Fruit fly (Drosophila melanogaster) whole organism, embryonic: ENCODE measurements around the gene Spn75F.

Experiments used
- Ada2b ChIP-seq: fragments of 200-800 bp; sonication (Bioruptor generic); IDR thresholded peaks from 2 replicates; pipeline ENCODE4 v1.3.6; 2022; ENCODE audit warnings: missing biosample characterization, missing genetic modification characterization
- Aef1 ChIP-seq: fragments of 200-800 bp; sonication (Bioruptor generic); IDR thresholded peaks from 3 replicates; pipeline ENCODE4 v1.3.6; 2022; ENCODE audit warnings: missing biosample characterization, missing genetic modification characterization
- Awh ChIP-seq: fragments of 200-800 bp; sonication (Bioruptor generic); IDR thresholded peaks from 2 replicates; pipeline ENCODE4, ENCODE4 v1.3.6; 2022; ENCODE audit warnings: missing biosample characterization, missing genetic modification characterization
- BEAF-32 ChIP-seq: fragments of 200-800 bp; sonication (Bioruptor generic); optimal IDR thresholded peaks from 3 replicates; lab custom pipeline; 2017; ENCODE audit warnings: missing biosample characterization, missing genetic modification characterization, mild to moderate bottlenecking, moderate library complexity, missing genetic modification reagents
- CG14050 ChIP-seq: fragments of 200-800 bp; sonication (Bioruptor generic); IDR thresholded peaks from 3 replicates; pipeline ENCODE4 v1.3.6; 2022; ENCODE audit warnings: missing biosample characterization, missing genetic modification characterization
- CG15514 ChIP-seq: fragments of 200-800 bp; sonication (Bioruptor generic); optimal IDR thresholded peaks from 3 replicates; lab custom pipeline; 2017; ENCODE audit warnings: missing biosample characterization, missing genetic modification characterization, mild to moderate bottlenecking, moderate library complexity, missing genetic modification reagents
- CG17385 ChIP-seq: fragments of 200-800 bp; sonication (Bioruptor generic); optimal IDR thresholded peaks from 3 replicates; lab custom pipeline; 2018; ENCODE audit warnings: missing biosample characterization, mild to moderate bottlenecking, missing genetic modification characterization
- CG17568 ChIP-seq: fragments of 200-800 bp; sonication (Bioruptor generic); optimal IDR thresholded peaks from 2 replicates; lab custom pipeline; 2018; ENCODE audit warnings: missing biosample characterization, mild to moderate bottlenecking, missing genetic modification characterization, moderate library complexity
- CG18599 ChIP-seq: fragments of 200-800 bp; sonication (Bioruptor generic); optimal IDR thresholded peaks from 3 replicates; lab custom pipeline; 2017; ENCODE audit warnings: missing biosample characterization, missing genetic modification characterization, mild to moderate bottlenecking, moderate library complexity, missing genetic modification reagents
- CG2712 ChIP-seq: fragments of 200-800 bp; optimal IDR thresholded peaks from 3 replicates; lab custom pipeline; 2019; ENCODE audit warnings: missing biosample characterization, mild to moderate bottlenecking, missing genetic modification characterization, moderate library complexity
- CG33213 ChIP-seq: fragments of 200-800 bp; sonication (Bioruptor generic); optimal IDR thresholded peaks from 3 replicates; lab custom pipeline; 2016; ENCODE audit warnings: missing biosample characterization, missing genetic modification characterization
- CG3995 ChIP-seq: fragments of 200-800 bp; sonication (Bioruptor generic); optimal IDR thresholded peaks from 3 replicates; lab custom pipeline; 2016; ENCODE audit warnings: missing biosample characterization, missing genetic modification characterization
- CG4424 ChIP-seq: fragments of 200-800 bp; sonication (Bioruptor generic); optimal IDR thresholded peaks from 3 replicates; lab custom pipeline; 2016; ENCODE audit warnings: missing biosample characterization, missing genetic modification characterization
- CG4820 ChIP-seq: fragments of 200-800 bp; sonication (Bioruptor generic); optimal IDR thresholded peaks from 3 replicates; lab custom pipeline; 2016; ENCODE audit warnings: missing biosample characterization, missing genetic modification characterization
- CG6854 ChIP-seq: fragments of 200-800 bp; sonication (Bioruptor generic); optimal IDR thresholded peaks from 3 replicates; lab custom pipeline; 2017; ENCODE audit warnings: missing biosample characterization, mild to moderate bottlenecking, missing genetic modification characterization
- CG7839 ChIP-seq: fragments of 200-800 bp; sonication (Bioruptor generic); optimal IDR thresholded peaks from 3 replicates; lab custom pipeline; 2018; ENCODE audit warnings: missing biosample characterization, mild to moderate bottlenecking, missing genetic modification characterization, moderate library complexity
- CG9437 ChIP-seq: fragments of 200-800 bp; sonication (Bioruptor generic); optimal IDR thresholded peaks from 2 replicates; lab custom pipeline; 2018; ENCODE audit warnings: missing biosample characterization, mild to moderate bottlenecking, missing genetic modification characterization
- CG9817 ChIP-seq: fragments of 200-800 bp; sonication (Bioruptor generic); optimal IDR thresholded peaks from 2 replicates; lab custom pipeline; 2018; ENCODE audit warnings: missing biosample characterization, mild to moderate bottlenecking, missing genetic modification characterization, moderate library complexity
- CrebB ChIP-seq: fragments of 200-800 bp; sonication (Bioruptor generic); optimal IDR thresholded peaks from 3 replicates; lab custom pipeline; 2018; ENCODE audit warnings: missing biosample characterization, mild to moderate bottlenecking, missing genetic modification characterization
- E2f2 ChIP-seq: fragments of 200-800 bp; sonication (Bioruptor generic); IDR thresholded peaks from 2 replicates; pipeline ENCODE4 v1.3.6; 2022; ENCODE audit warnings: missing biosample characterization, missing genetic modification characterization
- Ets65A ChIP-seq: fragments of 200-800 bp; sonication (Bioruptor generic); peaks from one replicate; lab custom pipeline; 2016; ENCODE audit warnings: missing biosample characterization, missing genetic modification characterization
- Fer2 ChIP-seq: fragments of 200-800 bp; sonication (Bioruptor generic); optimal IDR thresholded peaks from 2 replicates; lab custom pipeline; 2018; ENCODE audit warnings: missing biosample characterization, mild to moderate bottlenecking, missing genetic modification characterization, moderate library complexity
- H2.0 ChIP-seq: fragments of 200-800 bp; sonication (Bioruptor generic); IDR thresholded peaks from 2 replicates; pipeline ENCODE4 v1.3.6; 2022; ENCODE audit warnings: missing biosample characterization, missing genetic modification characterization
- HmgZ ChIP-seq: fragments of 200-800 bp; sonication (Bioruptor generic); optimal IDR thresholded peaks from 2 replicates; lab custom pipeline; 2018; ENCODE audit warnings: missing biosample characterization, mild to moderate bottlenecking, missing genetic modification characterization
- Hr51 ChIP-seq, 2 experiments: fragments of 200-800 bp; sonication (Bioruptor generic); optimal IDR thresholded peaks; 2 replicates in 1 of 2; 3 replicates in 1 of 2; lab custom pipeline; 2016 to 2018; ENCODE audit warnings: missing biosample characterization in 2 of 2, missing genetic modification characterization in 2 of 2, mild to moderate bottlenecking in 1 of 2, moderate library complexity in 1 of 2
- NfI ChIP-seq: fragments of 200-800 bp; sonication (Bioruptor generic); optimal IDR thresholded peaks from 3 replicates; lab custom pipeline; 2018; ENCODE audit warnings: missing biosample characterization, mild to moderate bottlenecking, missing genetic modification characterization, moderate library complexity
- Optix ChIP-seq: fragments of 200-800 bp; sonication (Bioruptor generic); IDR thresholded peaks from 3 replicates; pipeline ENCODE4 v1.3.6; 2022; ENCODE audit warnings: missing biosample characterization, missing genetic modification characterization
- Poxn ChIP-seq: fragments of 200-800 bp; sonication (Bioruptor generic); IDR thresholded peaks from 2 replicates; pipeline ENCODE4 v1.3.6; 2022; ENCODE audit warnings: missing biosample characterization, missing genetic modification characterization
- Ssrp ChIP-seq: fragments of 200-800 bp; sonication (Bioruptor generic); optimal IDR thresholded peaks from 2 replicates; lab custom pipeline; 2018; ENCODE audit warnings: missing biosample characterization, mild to moderate bottlenecking, missing genetic modification characterization, moderate library complexity
- Xbp1 ChIP-seq: fragments of 200-800 bp; sonication (Bioruptor generic); optimal IDR thresholded peaks from 3 replicates; lab custom pipeline; 2016; ENCODE audit warnings: missing biosample characterization, mild to moderate bottlenecking, missing genetic modification characterization
- bcd ChIP-seq: fragments of 200-800 bp; sonication (Bioruptor generic); optimal IDR thresholded peaks from 2 replicates; lab custom pipeline; 2017; ENCODE audit warnings: missing biosample characterization, mild to moderate bottlenecking, missing genetic modification characterization
- cwo ChIP-seq: fragments of 200-800 bp; sonication (Bioruptor generic); optimal IDR thresholded peaks from 3 replicates; lab custom pipeline; 2017; ENCODE audit warnings: missing biosample characterization, missing genetic modification characterization, mild to moderate bottlenecking, moderate library complexity, missing genetic modification reagents
- eyg ChIP-seq: fragments of 200-800 bp; sonication (Bioruptor generic); optimal IDR thresholded peaks from 3 replicates; lab custom pipeline; 2016; ENCODE audit warnings: missing biosample characterization, missing genetic modification characterization
- fd3F ChIP-seq: fragments of 200-800 bp; sonication (Bioruptor generic); optimal IDR thresholded peaks from 2 replicates; lab custom pipeline; 2018; ENCODE audit warnings: missing biosample characterization, mild to moderate bottlenecking, missing genetic modification characterization, moderate library complexity
- fd96Cb ChIP-seq: fragments of 200-800 bp; sonication (Bioruptor generic); optimal IDR thresholded peaks from 2 replicates; lab custom pipeline; 2018; ENCODE audit warnings: missing biosample characterization, mild to moderate bottlenecking, missing genetic modification characterization, moderate library complexity
- gcm2 ChIP-seq: fragments of 200-800 bp; sonication (Bioruptor generic); optimal IDR thresholded peaks from 2 replicates; lab custom pipeline; 2016; ENCODE audit warnings: missing biosample characterization, missing genetic modification characterization
- gro ChIP-seq: fragments of 200-800 bp; sonication (Bioruptor generic); optimal IDR thresholded peaks from 2 replicates; lab custom pipeline; 2016; ENCODE audit warnings: missing biosample characterization, missing genetic modification characterization
- gsb-n ChIP-seq: fragments of 200-800 bp; sonication (Bioruptor generic); optimal IDR thresholded peaks from 3 replicates; lab custom pipeline; 2018; ENCODE audit warnings: missing biosample characterization, mild to moderate bottlenecking, missing genetic modification characterization
- lilli ChIP-seq: fragments of 200-800 bp; sonication (Bioruptor generic); optimal IDR thresholded peaks from 3 replicates; lab custom pipeline; 2016; ENCODE audit warnings: missing biosample characterization, missing genetic modification characterization
- p53 ChIP-seq: fragments of 200-800 bp; sonication (Bioruptor generic); optimal IDR thresholded peaks from 2 replicates; lab custom pipeline; 2016; ENCODE audit warnings: missing biosample characterization, missing genetic modification characterization
- pho ChIP-seq: fragments of 200-800 bp; sonication (Bioruptor generic); optimal IDR thresholded peaks from 2 replicates; lab custom pipeline; 2016; ENCODE audit warnings: missing biosample characterization, missing genetic modification characterization
- phol ChIP-seq: fragments of 200-800 bp; sonication (Bioruptor generic); optimal IDR thresholded peaks from 3 replicates; lab custom pipeline; 2018; ENCODE audit warnings: missing biosample characterization, mild to moderate bottlenecking, missing genetic modification characterization, moderate library complexity
- prd ChIP-seq, 3 experiments: fragments of >200 bp in 2 of 3; fragments of 200-800 bp in 1 of 3; sonication (Bioruptor generic) in 1 of 3; optimal IDR thresholded peaks in 2 of 3; IDR thresholded peaks in 1 of 3; 2 replicates in 2 of 3; 3 replicates in 1 of 3; pipeline versions ENCODE4 v1.3.6 to Lab custom; 2017 to 2022; ENCODE audit warnings: missing biosample characterization in 1 of 3, missing genetic modification characterization in 1 of 3
- row ChIP-seq: fragments of 200-800 bp; sonication (Bioruptor generic); IDR thresholded peaks from 3 replicates; pipeline ENCODE4 v1.3.6; 2022; ENCODE audit warnings: missing biosample characterization, missing genetic modification characterization
- slbo ChIP-seq: fragments of 200-800 bp; sonication (Bioruptor generic); IDR thresholded peaks from 2 replicates; pipeline ENCODE4 v1.3.6; 2022; ENCODE audit warnings: missing biosample characterization, missing genetic modification characterization
- tio ChIP-seq: fragments of 200-800 bp; sonication (Bioruptor generic); optimal IDR thresholded peaks from 2 replicates; lab custom pipeline; 2017; ENCODE audit warnings: missing biosample characterization, missing genetic modification characterization, inconsistent platforms
- trh ChIP-seq: fragments of 200-800 bp; sonication (Bioruptor generic); optimal IDR thresholded peaks from 2 replicates; lab custom pipeline; 2016; ENCODE audit warnings: missing biosample characterization, missing genetic modification characterization
- wor ChIP-seq: fragments of 200-800 bp; sonication (Bioruptor generic); IDR thresholded peaks from 2 replicates; pipeline ENCODE4 v1.3.6; 2022; ENCODE audit warnings: missing biosample characterization, missing genetic modification characterization

The Spn75F gene

dm6 chr3L:19079798-19080691 lies 49.4 kb downstream of the Spn75F start:
- TF ChIP-seq CrebB (tag; lab: Kevin White, UChicago) (no peak), row (peak; percentile 45; the same call in 2 of the 3 replicates), CG14050 (GFP tag; lab: Robert Waterston, UW) (no peak), HmgZ (tag; lab: Kevin White, UChicago) (no peak), Aef1 (GFP tag; lab: Robert Waterston, UW) (no peak), NfI (peak; percentile 14), Poxn (GFP tag; lab: Robert Waterston, UW) (no peak), trh (GFP tag; lab: Kevin White, UChicago) (no peak), p53 (GFP tag; lab: Kevin White, UChicago) (no peak), CG17385 (GFP tag; lab: Kevin White, UChicago) (peak; percentile 14), H2.0 (GFP tag; lab: Robert Waterston, UW) (no peak), Ets65A (GFP tag; lab: Kevin White, UChicago) (peak; percentile 56), Ada2b (no peak), fd96Cb (peak; percentile 21), CG17568 (GFP tag; lab: Kevin White, UChicago) (no peak), CG4424 (GFP tag; lab: Kevin White, UChicago) (peak; percentile 32), CG2712 (tag; lab: Kevin White, UChicago) (peak; percentile 39), CG33213 (no peak), tio (GFP tag; lab: Kevin White, UChicago) (peak; percentile 7), eyg (GFP tag; lab: Kevin White, UChicago) (peak; percentile 38), CG3995 (GFP tag; lab: Kevin White, UChicago) (no peak), Hr51 (GFP tag; optimal IDR thresholded peaks at IDR 0.05; lab: Kevin White, UChicago) (peak in 1 of 2 experiments; percentile 60), lilli (GFP tag; lab: Kevin White, UChicago) (peak; percentile 50), CG15514 (GFP tag; lab: Kevin White, UChicago) (no peak), CG6854 (GFP tag; lab: Kevin White, UChicago) (peak; percentile 33), pho (peak; percentile 28), E2f2 (0 out of 2 replicates have a peak, but pooled peaks have one; percentile 9), gsb-n (tag; lab: Kevin White, UChicago) (peak; percentile 1), Optix (GFP tag; lab: Robert Waterston, UW) (no peak), cwo (peak; percentile 1), bcd (peak; percentile 45), gcm2 (GFP tag; lab: Kevin White, UChicago) (no peak), BEAF-32 (GFP tag; lab: Kevin White, UChicago) (no peak), Xbp1 (GFP tag; lab: Kevin White, UChicago) (peak; percentile 30), CG9437 (GFP tag; lab: Kevin White, UChicago) (peak; percentile 40), CG18599 (GFP tag; lab: Kevin White, UChicago) (peak; percentile 37), CG9817 (tag; lab: Kevin White, UChicago) (peak; percentile 1), fd3F (GFP tag; lab: Kevin White, UChicago) (peak; percentile 12), CG7839 (tag; lab: Kevin White, UChicago) (peak; percentile 55), gro (GFP tag; lab: Kevin White, UChicago) (no peak), Awh (no peak), phol (peak; percentile 56), Ssrp (peak; percentile 36), CG4820 (GFP tag; lab: Kevin White, UChicago) (peak; percentile 1), slbo (GFP tag; lab: Robert Waterston, UW) (peak; percentile 23; the same call in 1 of the 2 replicates), prd (optimal IDR thresholded peaks at IDR 0.05; lab: Kevin White, UChicago) (no peak), prd (GFP tag; IDR thresholded peaks at IDR 0.05; lab: Robert Waterston, UW) (peak; percentile 18; the same call in 1 of the 3 replicates), Fer2 (tag; lab: Kevin White, UChicago) (no peak), wor (GFP tag; lab: Robert Waterston, UW) (no peak)
